Fruit fly (Drosophila melanogaster): ENCODE data around the gene cpo.

DNA sequence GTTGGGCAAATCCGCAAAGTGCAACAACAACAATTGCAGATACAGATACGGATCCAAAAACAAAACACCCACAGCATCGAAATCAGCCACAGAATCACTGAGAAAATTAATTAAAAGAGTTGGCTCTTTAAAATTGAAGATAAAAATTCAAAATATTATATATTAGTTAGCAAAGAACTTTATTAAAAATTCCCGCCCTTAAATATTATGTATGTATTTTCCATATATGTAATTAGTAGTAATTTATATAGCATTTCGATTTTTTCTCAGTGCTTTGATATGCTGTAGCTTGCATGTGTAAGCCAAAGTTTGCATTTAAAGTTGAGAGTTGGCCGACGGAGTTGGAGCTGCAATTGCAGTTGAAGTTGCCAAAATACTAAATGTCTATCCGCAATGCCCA, 85.1 kb downstream of the cpo start:
- TF ChIP-seq CG14711 (tag; optimal IDR thresholded peaks at IDR 0.05), result no peak
- no peak for TF ChIP-seq pad (GFP tag; optimal IDR thresholded peaks at IDR 0.05)
- TF ChIP-seq cnc (optimal IDR thresholded peaks at IDR 0.05), result no peak
- no peak for TF ChIP-seq Crg-1 (GFP tag; optimal IDR thresholded peaks at IDR 0.05)
- TF ChIP-seq CG7045 (GFP tag; optimal IDR thresholded peaks at IDR 0.05), result no peak
- no peak for TF ChIP-seq Mnt (GFP tag; optimal IDR thresholded peaks at IDR 0.05)
- TF ChIP-seq CG1620 (GFP tag; optimal IDR thresholded peaks at IDR 0.05), result no peak
- TF ChIP-seq CG12768 (GFP tag; optimal IDR thresholded peaks at IDR 0.05), result no peak
- TF ChIP-seq CG11617 (GFP tag; optimal IDR thresholded peaks at IDR 0.05), result no peak

Measured in whole organism, adult.